Worm (Caenorhabditis elegans) whole organism, late embryonic: ENCODE data around the gene mrp-6.

Experiments
- fkh-10 ChIP-seq: fragments of 150-350 bp; optimal IDR thresholded peaks from 2 replicates; lab custom pipeline; 2014; ENCODE audit warnings: missing biosample characterization, missing genetic modification reagents, missing genetic modification characterization
- pax-1 ChIP-seq: fragments of 150-350 bp; optimal IDR thresholded peaks from 2 replicates; lab custom pipeline; 2014; ENCODE audit warnings: missing biosample characterization, missing genetic modification characterization
- pha-4 ChIP-seq: fragments of 150-350 bp; optimal IDR thresholded peaks from 2 replicates; lab custom pipeline; 2018; ENCODE audit warnings: missing biosample characterization, missing genetic modification reagents, missing genetic modification characterization
- ztf-16 ChIP-seq: sonication (generic microtip); optimal IDR thresholded peaks from 2 replicates; lab custom pipeline; 2017; ENCODE audit warnings: missing genetic modification characterization, missing compliant biosample characterization

DNA sequence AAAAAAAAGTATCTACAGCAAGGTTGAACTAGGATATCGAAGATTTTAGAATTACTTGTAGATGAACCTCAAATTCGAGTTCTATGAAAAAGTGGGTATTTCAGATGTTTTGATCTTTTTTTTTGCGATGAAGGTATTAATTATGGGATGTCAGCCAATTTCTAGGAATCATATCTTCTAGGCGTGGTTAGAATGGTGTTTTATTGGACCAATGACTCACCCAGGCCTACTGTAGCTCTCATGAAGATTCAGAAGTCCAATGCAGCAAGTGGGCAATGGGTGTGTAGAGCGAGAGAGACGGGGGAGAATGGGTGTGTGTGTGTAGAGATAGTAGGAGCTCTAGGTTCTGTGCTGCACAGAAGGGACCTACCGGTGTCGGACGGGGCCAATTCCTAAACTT, 35.6 kb upstream of the mrp-6 start:
- TF ChIP-seq fkh-10 (GFP tag; lab: Kevin White, UChicago): no peak
- TF ChIP-seq pha-4 (tag; lab: Kevin White, UChicago): no peak
- TF ChIP-seq ztf-16 (tag; lab: Kevin White, UChicago): no peak
- TF ChIP-seq pax-1: no peak
